Fruit fly (Drosophila melanogaster): ENCODE measurements around the gene Peritrophin-15a.

- no peak for TF ChIP-seq CG8478 (optimal IDR thresholded peaks at IDR 0.05)
- no peak for TF ChIP-seq CTCF (optimal IDR thresholded peaks at IDR 0.05)
Measured at dm6 chr2L:8411530-8411929, 15.6 kb upstream of the Peritrophin-15a start, which contains the start of gene Naglu.

Measured in S2 (cell line).